Worm (Caenorhabditis elegans) whole organism, L2 larva: Measurements from ENCODE around the gene tra-3.

ENCODE experiments used
- egl-27 ChIP-seq: sonication (generic microtip); optimal IDR thresholded peaks from 3 replicates; lab custom pipeline; 2017; ENCODE audit warnings: missing biosample characterization, missing genetic modification reagents, missing genetic modification characterization
- fos-1 ChIP-seq: fragments of 150-350 bp; optimal IDR thresholded peaks from 2 replicates; lab custom pipeline; 2014; ENCODE audit warnings: missing biosample characterization, missing genetic modification characterization
- mdl-1 ChIP-seq, 2 experiments: fragments of 150-350 bp in 1 of 2; sonication (generic microtip) in 1 of 2; optimal IDR thresholded peaks; 2 replicates each; lab custom pipeline; 2017; ENCODE audit warnings: missing biosample characterization in 2 of 2, missing genetic modification characterization in 2 of 2
- nhr-11 ChIP-seq: fragments of 150-350 bp; optimal IDR thresholded peaks from 2 replicates; lab custom pipeline; 2014; ENCODE audit warnings: missing biosample characterization, missing genetic modification characterization
- nhr-23 ChIP-seq: fragments of 150-350 bp; optimal IDR thresholded peaks from 2 replicates; lab custom pipeline; 2014; ENCODE audit warnings: missing biosample characterization, missing genetic modification reagents, missing genetic modification characterization
- nhr-77 ChIP-seq: fragments of 150-350 bp; optimal IDR thresholded peaks from 2 replicates; lab custom pipeline; 2014; ENCODE audit warnings: missing biosample characterization, missing genetic modification characterization
- unc-62 ChIP-seq: fragments of 150-350 bp; optimal IDR thresholded peaks from 2 replicates; lab custom pipeline; 2014; ENCODE audit warnings: missing biosample characterization, missing genetic modification reagents, missing genetic modification characterization

DNA sequence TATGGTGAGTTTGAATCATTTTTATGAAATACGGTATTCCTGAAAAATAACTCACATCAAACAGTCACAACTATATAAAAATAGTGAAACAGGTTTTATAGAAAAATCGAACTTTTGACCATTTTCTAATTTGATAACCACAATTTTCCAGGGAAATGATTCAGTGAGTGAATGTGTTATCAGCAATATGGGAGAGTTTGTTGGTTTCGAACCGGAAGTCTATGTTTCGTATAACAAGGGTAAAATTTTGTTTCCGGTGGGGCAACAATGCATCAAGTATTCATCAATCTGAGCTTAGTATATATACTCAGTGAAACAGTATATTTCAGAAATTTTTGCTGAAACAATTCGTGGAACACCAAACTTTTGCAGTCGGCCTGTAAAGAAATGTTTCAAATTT, 39.4 kb upstream of the tra-3 start:
- TF ChIP-seq egl-27 (no peak), fos-1 (peak; percentile 92), nhr-77 (tag; lab: Kevin White, UChicago) (no peak), nhr-11 (no peak), unc-62 (GFP tag; lab: Kevin White, UChicago) (no peak), mdl-1 (tag; optimal IDR thresholded peaks at IDR 0.05; lab: Kevin White, UChicago) (no peak), nhr-23 (tag; lab: Kevin White, UChicago) (no peak)
